Worm (Caenorhabditis elegans): Measurements from ENCODE around the gene ttr-37.

- TF ChIP-seq dao-5 (tag; optimal IDR thresholded peaks at IDR 0.05) (peak; percentile 86), him-1 (tag; optimal IDR thresholded peaks at IDR 0.05) (peak; percentile 98)
Observed at ce11 chrX:1344818-1345217, 7.8 kb upstream of the ttr-37 start.

Measured in whole organism, L4/young adult.